Worm (Caenorhabditis elegans): ENCODE results near the gene C27A2.7.

C27A2.7 gene

DNA sequence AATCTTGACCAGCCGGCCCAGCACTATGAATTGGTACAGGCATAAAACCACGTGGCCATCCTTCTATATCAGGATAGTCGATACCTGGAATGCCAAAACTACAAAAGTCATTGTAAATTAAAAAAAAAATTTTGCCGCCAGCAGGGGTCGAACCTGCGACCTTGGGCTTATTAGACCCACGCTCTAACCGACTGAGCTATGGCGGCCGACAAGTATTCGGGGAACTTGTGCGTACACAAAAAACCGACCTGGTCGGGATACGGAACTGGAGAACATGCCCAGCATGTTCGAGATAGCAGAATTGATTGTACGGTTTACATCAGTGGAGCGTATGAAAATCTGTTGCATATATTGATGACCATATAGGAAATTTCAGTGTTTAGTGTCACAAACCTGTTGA is 13.8 kb downstream of the C27A2.7 start (continued):
- TF ChIP-seq zim-3 (tag; optimal IDR thresholded peaks at IDR 0.05) (peak; percentile 38), K11D2.4 (GFP tag; IDR thresholded peaks at IDR 0.05) (peak; percentile 67), tbx-9 (tag; optimal IDR thresholded peaks at IDR 0.05; ENCODE audit: borderline replicate concordance) (no peak), F57A8.1 (GFP tag; optimal IDR thresholded peaks at IDR 0.05) (no peak), gei-17 (GFP tag; optimal IDR thresholded peaks at IDR 0.05) (no peak), C06A6.2 (GFP tag; conservative IDR thresholded peaks at IDR 0.05) (peak; percentile 63), ceh-40 (GFP tag; IDR thresholded peaks at IDR 0.05) (0 out of 2 replicates have a peak, but pooled peaks have one; percentile 42), pbrm-1 (GFP tag; IDR thresholded peaks at IDR 0.05) (peak; percentile 74), let-526 (GFP tag; IDR thresholded peaks at IDR 0.05) (0 out of 2 replicates have a peak, but pooled peaks have one; percentile 19), hsf-1 (GFP tag; IDR thresholded peaks at IDR 0.05) (peak; percentile 72), madf-8 (GFP tag; conservative IDR thresholded peaks at IDR 0.05) (peak; percentile 41), Y56A3A.18 (GFP tag; IDR thresholded peaks at IDR 0.05) (peak; percentile 89), hlh-12 (tag; optimal IDR thresholded peaks at IDR 0.05) (no peak), cebp-2 (GFP tag; IDR thresholded peaks at IDR 0.05) (no peak), ceh-27 (GFP tag; optimal IDR thresholded peaks at IDR 0.05) (peak; percentile 30), lin-54 (GFP tag; optimal IDR thresholded peaks at IDR 0.05) (peak; percentile 64), dpl-1 (GFP tag; optimal IDR thresholded peaks at IDR 0.05) (no peak), nhr-27 (tag; optimal IDR thresholded peaks at IDR 0.05) (no peak), dox-1 (GFP tag; IDR thresholded peaks at IDR 0.05) (peak; percentile 89), ztf-18 (tag; optimal IDR thresholded peaks at IDR 0.05) (peak; percentile 32), lag-1 (GFP tag; IDR thresholded peaks at IDR 0.05) (no peak), ekl-4 (GFP tag; IDR thresholded peaks at IDR 0.05) (peak; percentile 88), B0261.1 (tag; optimal IDR thresholded peaks at IDR 0.05) (peak; percentile 92), efl-1 (GFP tag; optimal IDR thresholded peaks at IDR 0.05) (no peak), F10E7.11 (tag; optimal IDR thresholded peaks at IDR 0.05) (no peak), akir-1 (GFP tag; optimal IDR thresholded peaks at IDR 0.05) (no peak), ccch-3 (GFP tag; optimal IDR thresholded peaks at IDR 0.05) (no peak), ztf-6 (GFP tag; IDR thresholded peaks at IDR 0.05) (no peak), F33H1.4 (GFP tag; IDR thresholded peaks at IDR 0.05) (peak; percentile 72), madf-3 (GFP tag; IDR thresholded peaks at IDR 0.05) (peak; percentile 73), F49E8.2 (tag; optimal IDR thresholded peaks at IDR 0.05; ENCODE audit: insufficient read depth) (peak; percentile 75), ztf-3 (GFP tag; optimal IDR thresholded peaks at IDR 0.05) (no peak), ceh-91 (GFP tag; IDR thresholded peaks at IDR 0.05) (peak; percentile 55; the same call in 1 of the 2 replicates), die-1 (tag; optimal IDR thresholded peaks at IDR 0.05) (peak; percentile 15), nhr-80 (tag; optimal IDR thresholded peaks at IDR 0.05) (peak; percentile 1), lin-26 (GFP tag; IDR thresholded peaks at IDR 0.05) (peak; percentile 61; the same call in 1 of the 2 replicates), xnd-1 (tag; optimal IDR thresholded peaks at IDR 0.05) (peak; percentile 2), nhr-90 (tag; optimal IDR thresholded peaks at IDR 0.05) (peak; percentile 4), Y79H2A.3 (GFP tag; conservative IDR thresholded peaks at IDR 0.05) (no peak), B0019.2 (GFP tag; conservative IDR thresholded peaks at IDR 0.05) (0 out of 2 replicates have a peak, but pooled peaks have one; percentile 43), lir-1 (GFP tag; conservative IDR thresholded peaks at IDR 0.05) (no peak), C17E4.6 (GFP tag; IDR thresholded peaks at IDR 0.05) (peak; percentile 52), ZK185.1 (tag; optimal IDR thresholded peaks at IDR 0.05; ENCODE audit: poor library complexity, severe bottlenecking) (peak; percentile 26), ztf-26 (tag; optimal IDR thresholded peaks at IDR 0.05) (peak; percentile 63), ceh-58 (GFP tag; IDR thresholded peaks at IDR 0.05) (no peak), K12H6.12 (tag; optimal IDR thresholded peaks at IDR 0.05) (peak; percentile 31), egrh-3 (GFP tag; IDR thresholded peaks at IDR 0.05) (no peak), hmg-1.2 (GFP tag; IDR thresholded peaks at IDR 0.05) (peak; percentile 74), nhr-179 (tag; optimal IDR thresholded peaks at IDR 0.05) (no peak)

Data from whole organism, young adult.